Worm (Caenorhabditis elegans): ENCODE measurements around the gene cpna-3.

Gene cpna-3

DNA sequence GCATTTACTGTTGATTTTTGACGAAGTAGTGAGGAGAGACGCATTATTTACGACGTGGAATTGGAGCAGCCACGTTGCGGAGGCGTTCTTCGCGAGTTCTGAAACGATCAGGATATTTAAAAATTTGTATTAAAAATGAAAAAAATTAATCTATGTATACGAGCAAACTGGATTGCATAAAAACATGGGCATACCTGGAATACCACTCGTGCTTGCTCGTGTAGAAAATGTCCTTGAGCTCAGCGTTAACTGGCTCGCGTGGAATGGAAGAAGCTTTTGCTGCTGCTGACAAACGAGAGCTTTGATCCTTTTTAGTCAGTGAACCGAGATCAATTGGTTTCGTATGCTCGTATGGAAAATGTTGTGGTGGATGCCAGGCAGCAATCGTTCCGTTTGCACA, 2.7 kb upstream of the cpna-3 start, which contains the start of gene lpl-1:
TSS of gene lpl-1 (minus strand) at position 101 of the 400 bp plus-strand sequence.
- TF ChIP-seq ceh-45 (GFP tag; IDR thresholded peaks at IDR 0.05), result no peak
- no peak for TF ChIP-seq ref-2 (tag; optimal IDR thresholded peaks at IDR 0.05)
- no peak for TF ChIP-seq ceh-24 (tag; optimal IDR thresholded peaks at IDR 0.05)
- no peak for TF ChIP-seq tbx-7 (tag; optimal IDR thresholded peaks at IDR 0.05)
- no peak for TF ChIP-seq elt-2 (tag; optimal IDR thresholded peaks at IDR 0.05)
- no peak for TF ChIP-seq C38D4.7 (GFP tag; optimal IDR thresholded peaks at IDR 0.05)
- TF ChIP-seq odd-2 (tag; optimal IDR thresholded peaks at IDR 0.05), result no peak
- no peak for TF ChIP-seq F13H6.1 (tag; optimal IDR thresholded peaks at IDR 0.05)
- no peak for TF ChIP-seq ceh-6 (GFP tag; optimal IDR thresholded peaks at IDR 0.05)
- no peak for TF ChIP-seq hlh-6 (tag; optimal IDR thresholded peaks at IDR 0.05)
- TF ChIP-seq ceh-14 (tag; optimal IDR thresholded peaks at IDR 0.05), result no peak
- no peak for TF ChIP-seq dve-1 (tag; optimal IDR thresholded peaks at IDR 0.05)
- TF ChIP-seq ets-4 (tag; optimal IDR thresholded peaks at IDR 0.05), result no peak
- TF ChIP-seq sdc-2 (tag; optimal IDR thresholded peaks at IDR 0.05), result no peak
- TF ChIP-seq pag-3 (tag; optimal IDR thresholded peaks at IDR 0.05; ENCODE audit: borderline replicate concordance), result no peak
- no peak for TF ChIP-seq che-1 (tag; optimal IDR thresholded peaks at IDR 0.05)
- no peak for TF ChIP-seq fkh-6 (tag; optimal IDR thresholded peaks at IDR 0.05)

DNA sequence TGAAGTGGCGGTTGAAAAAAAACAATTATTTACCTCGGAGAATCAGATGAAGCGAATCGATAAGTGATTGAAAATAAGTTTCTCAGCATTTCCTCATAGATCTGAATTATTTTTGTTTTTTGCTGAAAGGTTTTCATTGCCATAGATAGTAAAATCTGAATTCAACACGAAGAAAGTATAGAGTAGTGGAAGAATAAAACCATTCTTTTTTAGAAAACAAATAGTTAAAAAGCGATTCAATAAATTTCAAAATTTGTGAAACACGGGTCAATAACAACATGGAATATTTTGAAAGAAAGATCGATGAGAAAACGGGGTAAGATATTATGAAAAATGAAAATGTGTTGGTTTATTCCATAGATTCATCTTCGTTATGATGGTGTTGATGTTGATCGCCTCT, 2.3 kb upstream of the cpna-3 start, which contains the start of gene mrpl-42:
TSS of gene mrpl-42 (minus strand) at position 101 of the 400 bp plus-strand sequence.
- TF ChIP-seq elt-2 (tag; optimal IDR thresholded peaks at IDR 0.05) (no peak), sox-4 (tag; optimal IDR thresholded peaks at IDR 0.05) (no peak), hlh-13 (GFP tag; optimal IDR thresholded peaks at IDR 0.05) (no peak), ceh-9 (tag; optimal IDR thresholded peaks at IDR 0.05) (no peak), ceh-14 (tag; optimal IDR thresholded peaks at IDR 0.05) (no peak), ttx-3 (tag; optimal IDR thresholded peaks at IDR 0.05) (no peak)

DNA sequence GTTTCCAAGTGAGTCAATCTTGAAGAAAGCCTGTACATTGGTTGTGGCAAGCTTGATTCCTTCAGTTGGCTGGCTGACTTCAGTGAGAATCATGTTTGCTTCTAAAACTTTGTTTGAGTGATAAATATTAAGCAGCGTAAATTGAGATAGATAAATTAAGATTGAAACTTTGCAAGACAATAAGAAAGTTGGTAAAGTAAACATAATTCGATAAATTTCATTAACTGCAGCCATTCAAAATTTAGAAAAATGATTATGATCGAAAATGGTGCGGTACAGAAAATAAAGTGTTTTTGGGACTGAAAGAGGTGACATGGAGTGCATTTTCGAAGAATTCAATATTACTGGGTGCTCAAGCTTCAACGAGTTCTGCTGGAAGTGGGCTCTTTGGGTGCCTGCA, 1.1 kb upstream of the cpna-3 start, which contains the start of gene icln-1:
TSS of gene icln-1 (minus strand) at position 101 of the 400 bp plus-strand sequence.
- no peak for TF ChIP-seq fax-1 (tag; optimal IDR thresholded peaks at IDR 0.05)
- no peak for TF ChIP-seq pha-4 (tag; optimal IDR thresholded peaks at IDR 0.05)
- no peak for TF ChIP-seq odd-2 (tag; optimal IDR thresholded peaks at IDR 0.05)
- TF ChIP-seq ama-1 (optimal IDR thresholded peaks at IDR 0.05), result no peak
- no peak for TF ChIP-seq ceh-19 (GFP tag; optimal IDR thresholded peaks at IDR 0.05)
- TF ChIP-seq ztf-16 (tag; optimal IDR thresholded peaks at IDR 0.05), result no peak
- no peak for TF ChIP-seq pqm-1 (tag; optimal IDR thresholded peaks at IDR 0.05)

DNA sequence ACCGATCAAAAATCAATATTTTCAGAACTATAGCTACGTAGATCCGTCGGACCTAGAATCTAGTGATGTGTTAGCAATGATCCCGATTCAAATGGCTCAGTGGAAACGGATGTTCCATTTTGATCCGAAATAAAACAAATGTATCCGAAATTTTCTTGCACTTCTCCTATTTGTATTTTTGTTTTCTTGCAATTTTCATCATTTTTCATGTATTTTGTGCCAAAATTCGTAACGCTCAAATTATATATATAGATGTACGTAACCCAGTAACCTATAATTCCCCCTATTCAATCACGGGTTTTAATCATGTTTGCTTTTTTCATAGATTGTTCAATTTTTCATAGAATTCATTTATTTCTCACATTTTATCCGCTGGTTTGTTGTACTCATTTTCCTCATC, 2.3 kb downstream of the cpna-3 start, which contains the start of gene gldi-10:
TSS of gene gldi-10 (plus strand) at position 301 of the 400 bp plus-strand sequence.
- no peak for TF ChIP-seq gmeb-2 (tag; optimal IDR thresholded peaks at IDR 0.05)
- no peak for TF ChIP-seq fkh-6 (tag; optimal IDR thresholded peaks at IDR 0.05)
- TF ChIP-seq mec-3 (tag; optimal IDR thresholded peaks at IDR 0.05; ENCODE audit: borderline replicate concordance), result no peak
- TF ChIP-seq hlh-30 (tag; optimal IDR thresholded peaks at IDR 0.05; ENCODE audit: insufficient read depth), result no peak

DNA sequence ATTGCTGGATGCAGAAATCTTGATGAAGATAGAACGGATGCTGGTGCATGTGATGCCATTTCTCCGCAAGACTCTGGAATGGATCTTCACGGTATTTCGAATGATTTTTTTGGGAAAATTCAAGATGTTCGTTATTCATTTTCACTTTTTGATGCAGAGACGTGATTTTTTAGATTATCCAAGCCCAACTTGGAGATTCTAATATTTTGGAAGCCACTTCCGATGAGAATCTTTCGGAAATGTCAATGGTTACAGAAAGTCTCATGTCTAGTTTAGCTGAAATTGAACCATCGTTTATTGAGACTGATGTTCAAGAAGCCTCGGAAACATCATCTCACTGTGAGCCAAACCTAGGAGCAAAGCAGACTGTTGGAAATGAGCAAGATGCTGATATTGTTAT, 4.2 kb downstream of the cpna-3 start:
- no peak for TF ChIP-seq unc-86 (tag; optimal IDR thresholded peaks at IDR 0.05)
- TF ChIP-seq C38D4.7 (GFP tag; optimal IDR thresholded peaks at IDR 0.05), result no peak
- no peak for TF ChIP-seq odd-2 (tag; optimal IDR thresholded peaks at IDR 0.05)

Data from whole organism, late embryonic.